Worm (Caenorhabditis elegans): Measurements from ENCODE around the gene T27A10.6.

DNA sequence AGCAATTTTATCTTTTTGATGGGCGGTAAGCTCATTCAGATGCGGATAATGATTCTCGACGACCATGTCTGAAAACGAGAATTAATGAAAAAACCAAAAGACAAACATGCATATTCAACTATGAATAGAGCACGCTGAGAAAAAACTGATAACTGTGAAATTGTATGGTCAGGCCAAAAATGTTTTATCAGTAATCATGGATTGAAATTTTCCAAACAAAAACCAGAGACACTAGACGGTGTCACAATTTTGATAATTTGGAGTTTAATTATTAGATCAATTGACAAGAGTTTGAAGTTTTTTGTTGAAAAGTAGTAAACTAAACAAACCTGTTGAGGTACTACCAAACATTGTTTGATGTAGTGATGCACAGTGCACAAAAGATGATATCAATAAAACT, 4.2 kb upstream of the T27A10.6 start, which contains the start of gene cgr-1:
- no peak for TF ChIP-seq unc-62 (GFP tag; optimal IDR thresholded peaks at IDR 0.05 in 1 of 2)
- no peak for TF ChIP-seq unc-62 (tag; optimal IDR thresholded peaks at IDR 0.05)
- TF ChIP-seq fos-1 (tag; optimal IDR thresholded peaks at IDR 0.05) = no peak
- no peak for TF ChIP-seq nhr-77 (tag; optimal IDR thresholded peaks at IDR 0.05)
- no peak for TF ChIP-seq jun-1 (tag; optimal IDR thresholded peaks at IDR 0.05)
- TF ChIP-seq egl-27 (tag; optimal IDR thresholded peaks at IDR 0.05) = no peak
- no peak for TF ChIP-seq hmg-1.1 (GFP tag; IDR thresholded peaks at IDR 0.05)
- TF ChIP-seq set-16 (GFP tag; IDR thresholded peaks at IDR 0.05) = no peak
- no peak for TF ChIP-seq sdz-12 (GFP tag; optimal IDR thresholded peaks at IDR 0.05)
- no peak for TF ChIP-seq lin-13 (GFP tag; optimal IDR thresholded peaks at IDR 0.05)
- no peak for TF ChIP-seq Y105C5A.15 (GFP tag; IDR thresholded peaks at IDR 0.05)
- no peak for TF ChIP-seq lim-7 (GFP tag; IDR thresholded peaks at IDR 0.05)
- TF ChIP-seq nhr-76 (tag; optimal IDR thresholded peaks at IDR 0.05) = no peak
